Worm (Caenorhabditis elegans) whole organism, L2 larva: ENCODE results near the gene ZC443.3.

Source experiments
- F13H6.1 ChIP-seq: sonication (generic microtip); optimal IDR thresholded peaks from 2 replicates; lab custom pipeline; 2016; ENCODE audit warnings: missing genetic modification characterization, missing compliant biosample characterization
- R02D3.7 ChIP-seq: fragments of 150-350 bp; optimal IDR thresholded peaks from 2 replicates; lab custom pipeline; 2014; ENCODE audit warnings: missing biosample characterization, missing genetic modification characterization
- Y55F3AM.14 ChIP-seq: fragments of 200-800 bp; sonication (Bioruptor generic); optimal IDR thresholded peaks from 2 replicates; lab custom pipeline; 2018; ENCODE audit warnings: mild to moderate bottlenecking, missing genetic modification characterization, missing compliant biosample characterization
- ama-1 ChIP-seq: fragments of 150-350 bp; optimal IDR thresholded peaks from 2 replicates; lab custom pipeline; 2018; ENCODE audit warnings: inconsistent platforms
- blmp-1 ChIP-seq: sonication (generic microtip); optimal IDR thresholded peaks from 2 replicates; lab custom pipeline; 2017; ENCODE audit warnings: missing genetic modification characterization, mild to moderate bottlenecking, missing compliant biosample characterization, antibody characterized with exemption, moderate library complexity; ENCODE audit not compliant: insufficient read depth
- crh-2 ChIP-seq: sonication (generic microtip); optimal IDR thresholded peaks from 2 replicates; lab custom pipeline; 2017; ENCODE audit warnings: missing biosample characterization, missing genetic modification characterization
- dmd-4 ChIP-seq: sonication (generic microtip); optimal IDR thresholded peaks from 2 replicates; lab custom pipeline; 2017; ENCODE audit warnings: missing biosample characterization, missing genetic modification characterization
- elt-1 ChIP-seq: fragments of 150-350 bp; optimal IDR thresholded peaks from 2 replicates; lab custom pipeline; 2014; ENCODE audit warnings: missing biosample characterization, missing genetic modification characterization
- elt-3 ChIP-seq: sonication (generic microtip); optimal IDR thresholded peaks from 2 replicates; lab custom pipeline; 2017; ENCODE audit warnings: missing biosample characterization, missing genetic modification characterization
- fos-1 ChIP-seq: fragments of 150-350 bp; optimal IDR thresholded peaks from 2 replicates; lab custom pipeline; 2014; ENCODE audit warnings: missing biosample characterization, missing genetic modification characterization
- gmeb-1 ChIP-seq: fragments of 150-350 bp; optimal IDR thresholded peaks from 2 replicates; lab custom pipeline; 2014; ENCODE audit warnings: missing biosample characterization, missing genetic modification characterization
- lin-13 ChIP-seq: fragments of 150-350 bp; optimal IDR thresholded peaks from 2 replicates; lab custom pipeline; 2014; ENCODE audit warnings: missing biosample characterization, missing genetic modification reagents, missing genetic modification characterization
- lin-39 ChIP-seq: fragments of 150-350 bp; optimal IDR thresholded peaks from 2 replicates; lab custom pipeline; 2014; ENCODE audit warnings: missing biosample characterization, missing genetic modification reagents, missing genetic modification characterization
- lsy-2 ChIP-seq, 2 experiments: fragments of 150-350 bp in 1 of 2; sonication (generic microtip) in 1 of 2; optimal IDR thresholded peaks; 2 replicates each; lab custom pipeline; 2014 to 2017; ENCODE audit warnings: missing biosample characterization in 2 of 2, missing genetic modification characterization in 2 of 2
- mab-5 ChIP-seq: fragments of 150-350 bp; optimal IDR thresholded peaks from 2 replicates; lab custom pipeline; 2014; ENCODE audit warnings: missing biosample characterization, missing genetic modification characterization
- mbf-1 ChIP-seq: sonication (generic microtip); optimal IDR thresholded peaks from 2 replicates; lab custom pipeline; 2017; ENCODE audit warnings: missing biosample characterization, missing genetic modification characterization
- nhr-11 ChIP-seq: fragments of 150-350 bp; optimal IDR thresholded peaks from 2 replicates; lab custom pipeline; 2014; ENCODE audit warnings: missing biosample characterization, missing genetic modification characterization
- nhr-12 ChIP-seq: fragments of 150-350 bp; optimal IDR thresholded peaks from 2 replicates; lab custom pipeline; 2014; ENCODE audit warnings: missing biosample characterization, missing genetic modification characterization
- nhr-129 ChIP-seq: fragments of 150-350 bp; optimal IDR thresholded peaks from 2 replicates; lab custom pipeline; 2014; ENCODE audit warnings: missing biosample characterization, missing genetic modification characterization
- nhr-23 ChIP-seq: fragments of 150-350 bp; optimal IDR thresholded peaks from 2 replicates; lab custom pipeline; 2014; ENCODE audit warnings: missing biosample characterization, missing genetic modification reagents, missing genetic modification characterization
- nhr-6 ChIP-seq: fragments of 150-350 bp; optimal IDR thresholded peaks from 2 replicates; lab custom pipeline; 2014; ENCODE audit warnings: missing biosample characterization, missing genetic modification characterization
- nhr-77 ChIP-seq: fragments of 150-350 bp; optimal IDR thresholded peaks from 2 replicates; lab custom pipeline; 2014; ENCODE audit warnings: missing biosample characterization, missing genetic modification characterization
- peb-1 ChIP-seq: fragments of 150-350 bp; optimal IDR thresholded peaks from 2 replicates; lab custom pipeline; 2014; ENCODE audit warnings: missing biosample characterization, missing genetic modification characterization
- sem-4 ChIP-seq: fragments of 150-350 bp; optimal IDR thresholded peaks from 2 replicates; lab custom pipeline; 2014; ENCODE audit warnings: missing biosample characterization, missing genetic modification reagents, missing genetic modification characterization
- skn-1 ChIP-seq: sonication (generic microtip); optimal IDR thresholded peaks from 2 replicates; lab custom pipeline; 2017; ENCODE audit warnings: missing biosample characterization, missing genetic modification characterization
- sma-3 ChIP-seq: sonication (generic microtip); optimal IDR thresholded peaks from 2 replicates; lab custom pipeline; 2016; ENCODE audit warnings: missing genetic modification reagents, missing genetic modification characterization, missing compliant biosample characterization
- sma-9 ChIP-seq, 2 experiments: fragments of 150-350 bp in 1 of 2; sonication (generic microtip) in 1 of 2; optimal IDR thresholded peaks; 2 replicates each; lab custom pipeline; 2014 to 2016; ENCODE audit warnings: missing genetic modification characterization in 2 of 2, mild to moderate bottlenecking in 1 of 2, missing biosample characterization in 1 of 2, missing compliant biosample characterization in 1 of 2, missing genetic modification reagents in 1 of 2, moderate library complexity in 1 of 2
- snpc-4 ChIP-seq: fragments of 150-350 bp; optimal IDR thresholded peaks from 2 replicates; lab custom pipeline; 2014; ENCODE audit warnings: missing biosample characterization, missing genetic modification characterization
- unc-39 ChIP-seq: fragments of 150-350 bp; optimal IDR thresholded peaks from 2 replicates; lab custom pipeline; 2014; ENCODE audit warnings: missing biosample characterization, missing genetic modification characterization
- ztf-1 ChIP-seq: fragments of 200-800 bp; sonication (Bioruptor generic); conservative IDR thresholded peaks from 2 replicates; pipeline ENCODE4 v1.3.6; 2022; ENCODE audit warnings: missing genetic modification characterization, missing compliant biosample characterization
- ztf-11 ChIP-seq: sonication (generic microtip); optimal IDR thresholded peaks from 2 replicates; lab custom pipeline; 2017; ENCODE audit warnings: missing biosample characterization, missing genetic modification characterization
- ztf-4 ChIP-seq: fragments of 150-350 bp; optimal IDR thresholded peaks from 2 replicates; lab custom pipeline; 2014; ENCODE audit warnings: missing biosample characterization, missing genetic modification characterization

The ZC443.3 gene

ce11 chrV:12797992-12798391 lies 15.9 kb downstream of the ZC443.3 start, which contains the start of gene ugt-6:
Gene ugt-6, minus strand, starts transcription at chrV:12798224.
- no peak for TF ChIP-seq peb-1
- TF ChIP-seq nhr-23 (tag; lab: Kevin White, UChicago) = no peak
- TF ChIP-seq nhr-6 = no peak
- no peak for TF ChIP-seq crh-2
- TF ChIP-seq nhr-11 (tag; lab: Kevin White, UChicago) = no peak
- no peak for TF ChIP-seq ztf-4 (tag; lab: Kevin White, UChicago)
- no peak for TF ChIP-seq dmd-4 (tag; lab: Kevin White, UChicago)
- no peak for TF ChIP-seq nhr-77
- TF ChIP-seq mab-5 = no peak

- TF ChIP-seq nhr-77 (no peak), nhr-12 (tag; lab: Kevin White, UChicago) (no peak), unc-39 (tag; lab: Kevin White, UChicago) (no peak), F13H6.1 (no peak), lin-13 (GFP tag; lab: Kevin White, UChicago) (no peak), lin-39 (tag; lab: Kevin White, UChicago) (no peak), nhr-11 (tag; lab: Kevin White, UChicago) (no peak), snpc-4 (tag; lab: Kevin White, UChicago) (no peak), gmeb-1 (tag; lab: Kevin White, UChicago) (no peak), elt-1 (tag; lab: Kevin White, UChicago) (no peak), nhr-23 (tag; lab: Kevin White, UChicago) (no peak), Y55F3AM.14 (GFP tag; lab: Kevin White, UChicago) (no peak), ztf-11 (no peak), lsy-2 (tag; optimal IDR thresholded peaks at IDR 0.05; lab: Kevin White, UChicago) (no peak), crh-2 (no peak), elt-3 (tag; lab: Kevin White, UChicago) (no peak), ama-1 (no peak), sem-4 (tag; lab: Kevin White, UChicago) (no peak), blmp-1 (tag; lab: Kevin White, UChicago) (no peak), nhr-129 (tag; lab: Kevin White, UChicago) (no peak)
Measured at ce11 chrV:12796908-12797490, 16.9 kb downstream of the ZC443.3 start.

DNA sequence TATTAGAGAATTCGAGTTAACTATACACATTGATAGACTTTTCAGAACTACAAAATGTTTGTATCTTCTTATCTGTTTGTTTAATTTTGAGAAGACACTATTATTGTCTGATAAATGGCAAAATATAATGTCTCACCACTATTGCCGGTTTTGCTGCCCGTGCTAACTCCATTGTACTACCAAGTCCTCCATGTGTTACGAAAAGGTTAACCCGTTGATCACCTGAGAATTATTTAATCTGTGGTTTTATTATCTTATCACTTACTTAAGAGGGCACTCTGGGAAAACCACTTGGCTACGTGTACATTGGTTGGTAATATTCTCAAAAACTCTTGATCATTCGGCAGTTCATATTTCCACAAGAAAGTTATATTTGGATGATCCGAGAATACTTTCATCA lies 18.0 kb downstream of the ZC443.3 start:
- no peak for TF ChIP-seq R02D3.7
- TF ChIP-seq mab-5 = no peak
- TF ChIP-seq, all 48 proteins: peak for 0

DNA sequence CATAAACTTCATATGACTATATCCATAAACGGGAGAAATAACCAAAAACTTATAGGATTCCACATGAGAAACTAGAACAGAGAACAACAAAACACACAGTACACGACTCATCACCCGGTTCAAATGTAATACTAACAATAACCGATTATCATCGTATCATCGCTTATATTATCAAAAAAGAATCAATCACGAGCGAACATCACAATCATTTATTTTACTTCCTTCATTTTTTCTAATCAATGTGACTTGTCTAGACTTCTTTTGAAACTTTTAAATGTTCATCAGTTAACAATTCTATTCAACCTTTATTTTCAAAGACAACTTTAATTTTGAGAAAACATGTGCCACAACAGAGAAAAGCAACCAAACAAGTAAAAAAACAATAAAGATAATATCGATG lies 18.7 kb downstream of the ZC443.3 start, which contains the start of gene ugt-4:
Gene ugt-4, minus strand, starts transcription at position 141 of the 400 bp plus-strand sequence.
- TF ChIP-seq fos-1 (tag; lab: Kevin White, UChicago) = peak; percentile 12
- no peak for TF ChIP-seq F13H6.1
- TF ChIP-seq sma-9 (GFP tag; optimal IDR thresholded peaks at IDR 0.05; lab: Kevin White, UChicago) = peak; percentile 3
- no peak for TF ChIP-seq sma-9 (tag; optimal IDR thresholded peaks at IDR 0.05; lab: Kevin White, UChicago)
- no peak for TF ChIP-seq ztf-11
- TF ChIP-seq nhr-23 (tag; lab: Kevin White, UChicago) = no peak

ce11 chrV:12792752-12793151 lies 21.2 kb downstream of the ZC443.3 start, which contains the start of gene ugt-5:
Gene ugt-5, minus strand, starts transcription at chrV:12792965.
- TF ChIP-seq mbf-1 (tag; lab: Kevin White, UChicago) = no peak
- TF ChIP-seq skn-1 (tag; lab: Kevin White, UChicago) = peak; percentile 78
- peak; percentile 8 for TF ChIP-seq fos-1 (tag; lab: Kevin White, UChicago)
- TF ChIP-seq, all 48 proteins: peak for 2

DNA sequence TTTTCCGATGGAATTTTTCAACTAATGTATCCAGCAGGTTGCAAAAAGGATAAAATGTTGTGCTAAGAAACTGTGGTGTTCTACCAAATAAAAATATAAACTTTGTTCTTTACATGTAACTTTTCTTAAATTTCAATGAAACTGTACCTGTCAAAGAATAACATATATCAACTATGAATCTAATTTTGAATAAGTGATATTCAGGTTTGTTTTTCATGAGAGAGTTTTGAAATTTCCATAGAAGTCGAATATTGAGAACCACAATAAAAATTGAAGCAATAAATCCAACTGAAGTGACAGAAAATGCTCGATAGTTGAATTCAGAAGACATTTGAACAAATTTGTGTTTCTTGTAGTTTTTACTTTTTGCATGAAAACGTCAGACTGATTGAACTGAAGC lies 23.7 kb downstream of the ZC443.3 start, which contains the start of gene srbc-43:
Gene srbc-43, minus strand, starts transcription at position 331 of the 400 bp plus-strand sequence.
- TF ChIP-seq elt-1 (tag; lab: Kevin White, UChicago) (no peak), sma-3 (GFP tag; lab: Kevin White, UChicago) (no peak), crh-2 (no peak), mbf-1 (tag; lab: Kevin White, UChicago) (no peak), ztf-1 (GFP tag; lab: Robert Waterston, UW) (no peak), gmeb-1 (tag; lab: Kevin White, UChicago) (no peak), ztf-4 (tag; lab: Kevin White, UChicago) (no peak)
